Worm (Caenorhabditis elegans): Measurements from ENCODE around the gene C17H11.5.

The C17H11.5 gene

DNA sequence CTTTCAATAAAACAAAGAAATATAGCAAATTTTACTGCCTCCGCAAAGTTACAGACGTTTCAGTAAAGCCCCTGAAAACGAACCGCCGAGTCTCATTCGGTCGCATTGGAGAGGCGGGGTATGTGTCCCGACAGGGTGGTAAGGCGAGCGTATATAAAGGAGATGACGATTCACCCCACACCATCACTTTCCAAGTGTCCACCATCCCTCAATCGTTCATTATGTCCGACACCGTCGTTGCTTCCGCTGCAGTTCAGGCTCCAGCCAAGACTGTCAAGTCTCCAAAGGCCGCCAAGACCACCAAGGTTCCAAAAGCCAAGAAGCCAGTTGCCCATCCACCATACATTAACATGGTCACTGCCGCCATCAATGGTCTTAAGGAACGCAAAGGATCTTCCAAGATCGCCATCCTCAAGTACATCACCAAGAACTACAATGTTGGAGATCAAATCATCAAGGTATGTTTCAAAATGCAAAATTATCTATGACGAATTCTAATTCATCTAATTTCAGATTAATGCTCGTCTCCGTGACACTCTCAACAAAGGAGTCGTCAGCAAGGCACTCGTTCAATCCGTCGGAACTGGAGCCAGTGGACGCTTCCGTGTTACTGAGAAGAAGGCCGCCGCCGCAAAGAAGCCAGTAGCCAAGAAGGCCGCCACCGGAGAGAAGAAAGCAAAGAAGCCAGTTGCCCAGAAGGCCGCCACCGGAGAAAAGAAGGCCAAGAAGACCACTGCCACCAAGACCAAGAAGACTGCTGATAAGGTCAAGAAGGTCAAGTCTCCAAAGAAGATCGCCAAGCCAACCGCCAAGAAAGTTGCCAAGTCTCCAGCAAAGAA, 25.7 kb downstream of the C17H11.5 start, which contains the start of gene hil-3:
TSS of gene hil-3 (plus strand) at position 195 of the 839 bp plus-strand sequence.
- peak; percentile 21 for TF ChIP-seq aly-1 (tag; optimal IDR thresholded peaks at IDR 0.05)
- no peak for TF ChIP-seq ceh-13 (GFP tag; optimal IDR thresholded peaks at IDR 0.05)
- TF ChIP-seq hnd-1 (tag; optimal IDR thresholded peaks at IDR 0.05): no peak
- no peak for TF ChIP-seq hmbx-1 (tag; optimal IDR thresholded peaks at IDR 0.05)
- TF ChIP-seq ets-7 (tag; optimal IDR thresholded peaks at IDR 0.05): no peak
- TF ChIP-seq tbx-11 (GFP tag; IDR thresholded peaks at IDR 0.05): 0 out of 2 replicates have a peak, but pooled peaks have one; percentile 37
- 0 out of 2 replicates have a peak, but pooled peaks have one; percentile 14 for TF ChIP-seq scrt-1 (GFP tag; IDR thresholded peaks at IDR 0.05)
- peak; percentile 54 for TF ChIP-seq hmg-4 (GFP tag; optimal IDR thresholded peaks at IDR 0.05)
- TF ChIP-seq ama-1 (optimal IDR thresholded peaks at IDR 0.05): peak; percentile 97
- 0 out of 2 replicates have a peak, but pooled peaks have one; percentile 19 for TF ChIP-seq tbx-37 (GFP tag; conservative IDR thresholded peaks at IDR 0.05)
- TF ChIP-seq sea-1 (GFP tag; conservative IDR thresholded peaks at IDR 0.05): peak; percentile 81
- TF ChIP-seq pes-1 (GFP tag; IDR thresholded peaks at IDR 0.05): peak; percentile 42; the same call in 1 of the 2 replicates
- peak; percentile 3 for TF ChIP-seq F13C5.2 (tag; optimal IDR thresholded peaks at IDR 0.05)
- TF ChIP-seq tra-4 (tag; optimal IDR thresholded peaks at IDR 0.05): no peak
- peak; percentile 55 for TF ChIP-seq ceh-36 (tag; optimal IDR thresholded peaks at IDR 0.05)
- TF ChIP-seq B0310.2 (tag; optimal IDR thresholded peaks at IDR 0.05): peak; percentile 69
- no peak for TF ChIP-seq flt-1 (GFP tag; IDR thresholded peaks at IDR 0.05)

DNA sequence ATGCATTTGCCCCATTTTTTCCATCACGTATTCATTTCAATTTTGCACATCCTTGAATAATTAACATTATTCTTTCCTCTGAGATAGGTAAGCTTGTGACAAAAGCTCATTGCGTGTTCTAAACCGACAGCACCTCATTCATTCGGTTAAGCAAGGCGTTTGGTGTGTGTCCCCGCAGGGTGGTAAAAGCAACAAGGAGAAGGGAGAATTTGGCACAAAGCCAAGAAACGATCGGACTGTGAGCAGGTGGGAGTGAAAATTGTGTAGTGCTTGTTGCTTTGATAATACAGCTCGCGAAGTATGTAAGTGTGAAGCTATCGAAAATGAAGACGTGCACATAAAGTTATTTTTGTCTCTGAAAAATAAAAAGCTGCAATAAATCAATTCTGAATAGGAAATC, 27.8 kb downstream of the C17H11.5 start:
- TF ChIP-seq hmg-4 (GFP tag; optimal IDR thresholded peaks at IDR 0.05): peak; percentile 73
- TF ChIP-seq pes-1 (GFP tag; IDR thresholded peaks at IDR 0.05): peak; percentile 31; the same call in 1 of the 2 replicates
- TF ChIP-seq ceh-13 (GFP tag; optimal IDR thresholded peaks at IDR 0.05): no peak
- TF ChIP-seq tra-4 (tag; optimal IDR thresholded peaks at IDR 0.05): no peak
- TF ChIP-seq sea-1 (GFP tag; conservative IDR thresholded peaks at IDR 0.05): peak; percentile 65; the same call in 1 of the 2 replicates
- peak; percentile 59; the same call in 1 of the 2 replicates for TF ChIP-seq flt-1 (GFP tag; IDR thresholded peaks at IDR 0.05)
- no peak for TF ChIP-seq F13C5.2 (tag; optimal IDR thresholded peaks at IDR 0.05)

DNA sequence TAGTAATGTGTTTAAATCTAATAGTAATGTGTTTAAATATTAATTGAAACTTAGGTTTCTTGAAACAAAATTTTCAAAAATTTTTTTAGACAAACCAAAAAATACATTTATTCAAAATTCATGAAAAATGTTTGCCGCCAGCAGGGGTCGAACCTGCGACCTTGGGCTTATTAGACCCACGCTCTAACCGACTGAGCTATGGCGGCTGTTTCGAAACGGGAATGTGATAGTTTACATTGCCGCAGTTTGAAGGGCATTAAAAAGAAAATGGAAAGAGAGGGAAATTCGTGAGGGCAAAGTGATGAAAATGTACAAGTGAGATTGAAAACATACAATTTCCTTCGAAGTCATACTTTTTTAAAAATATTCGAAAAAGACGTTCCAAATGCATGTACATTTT, 28.4 kb downstream of the C17H11.5 start:
- TF ChIP-seq ama-1 (optimal IDR thresholded peaks at IDR 0.05) (no peak), scrt-1 (GFP tag; IDR thresholded peaks at IDR 0.05) (no peak), ceh-13 (GFP tag; optimal IDR thresholded peaks at IDR 0.05) (no peak), B0310.2 (tag; optimal IDR thresholded peaks at IDR 0.05) (no peak), hmbx-1 (tag; optimal IDR thresholded peaks at IDR 0.05) (no peak), hmg-4 (GFP tag; optimal IDR thresholded peaks at IDR 0.05) (no peak), ets-7 (tag; optimal IDR thresholded peaks at IDR 0.05) (no peak), flt-1 (GFP tag; IDR thresholded peaks at IDR 0.05) (0 out of 2 replicates have a peak, but pooled peaks have one; percentile 37), F13C5.2 (tag; optimal IDR thresholded peaks at IDR 0.05) (no peak), hnd-1 (tag; optimal IDR thresholded peaks at IDR 0.05) (no peak), ceh-36 (tag; optimal IDR thresholded peaks at IDR 0.05) (no peak), tbx-11 (GFP tag; IDR thresholded peaks at IDR 0.05) (0 out of 2 replicates have a peak, but pooled peaks have one; percentile 27), tra-4 (tag; optimal IDR thresholded peaks at IDR 0.05) (no peak), aly-1 (tag; optimal IDR thresholded peaks at IDR 0.05) (no peak), tbx-37 (GFP tag; conservative IDR thresholded peaks at IDR 0.05) (0 out of 2 replicates have a peak, but pooled peaks have one; percentile 21), pes-1 (GFP tag; IDR thresholded peaks at IDR 0.05) (0 out of 2 replicates have a peak, but pooled peaks have one; percentile 30), sea-1 (GFP tag; conservative IDR thresholded peaks at IDR 0.05) (peak; percentile 45)

DNA sequence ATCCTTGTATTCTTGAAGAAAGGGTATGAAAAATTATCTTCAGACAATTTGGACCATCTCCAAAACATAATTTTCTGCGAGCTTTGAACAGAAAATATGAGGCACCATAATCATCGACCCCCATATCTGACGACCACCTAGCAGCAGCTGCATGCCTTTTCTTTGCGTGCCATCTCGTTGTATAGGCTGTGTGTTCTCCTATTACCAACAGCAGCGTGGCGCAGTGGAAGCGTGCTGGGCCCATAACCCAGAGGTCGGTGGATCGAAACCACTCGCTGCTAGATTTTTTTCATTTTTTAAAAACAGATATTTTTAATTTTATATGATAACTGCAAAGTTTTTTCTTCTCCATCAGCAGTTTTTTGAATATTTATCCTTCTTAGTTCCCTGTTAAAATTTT, 29.0 kb downstream of the C17H11.5 start:
- TF ChIP-seq ets-7 (tag; optimal IDR thresholded peaks at IDR 0.05) (peak; percentile 46), hmg-4 (GFP tag; optimal IDR thresholded peaks at IDR 0.05) (peak; percentile 97), ama-1 (optimal IDR thresholded peaks at IDR 0.05) (no peak), F13C5.2 (tag; optimal IDR thresholded peaks at IDR 0.05) (peak; percentile 78), sea-1 (GFP tag; conservative IDR thresholded peaks at IDR 0.05) (peak; percentile 99), flt-1 (GFP tag; IDR thresholded peaks at IDR 0.05) (peak; percentile 96), tbx-11 (GFP tag; IDR thresholded peaks at IDR 0.05) (peak; percentile 91), aly-1 (tag; optimal IDR thresholded peaks at IDR 0.05) (no peak), scrt-1 (GFP tag; IDR thresholded peaks at IDR 0.05) (peak; percentile 97), tra-4 (tag; optimal IDR thresholded peaks at IDR 0.05) (peak; percentile 68), tbx-37 (GFP tag; conservative IDR thresholded peaks at IDR 0.05) (peak; percentile 94), hnd-1 (tag; optimal IDR thresholded peaks at IDR 0.05) (peak; percentile 46), ceh-13 (GFP tag; optimal IDR thresholded peaks at IDR 0.05) (peak; percentile 83), pes-1 (GFP tag; IDR thresholded peaks at IDR 0.05) (peak; percentile 98), B0310.2 (tag; optimal IDR thresholded peaks at IDR 0.05) (peak; percentile 87), hmbx-1 (tag; optimal IDR thresholded peaks at IDR 0.05) (peak; percentile 71), ceh-36 (tag; optimal IDR thresholded peaks at IDR 0.05) (peak; percentile 93)

- TF ChIP-seq tbx-37 (GFP tag; conservative IDR thresholded peaks at IDR 0.05) (peak; percentile 79), flt-1 (GFP tag; IDR thresholded peaks at IDR 0.05) (peak; percentile 83), tbx-11 (GFP tag; IDR thresholded peaks at IDR 0.05) (peak; percentile 58), pes-1 (GFP tag; IDR thresholded peaks at IDR 0.05) (peak; percentile 81), scrt-1 (GFP tag; IDR thresholded peaks at IDR 0.05) (peak; percentile 61)
These were observed 29.5 kb downstream of the C17H11.5 start for ce11 chrX:8155447-8155877.

DNA sequence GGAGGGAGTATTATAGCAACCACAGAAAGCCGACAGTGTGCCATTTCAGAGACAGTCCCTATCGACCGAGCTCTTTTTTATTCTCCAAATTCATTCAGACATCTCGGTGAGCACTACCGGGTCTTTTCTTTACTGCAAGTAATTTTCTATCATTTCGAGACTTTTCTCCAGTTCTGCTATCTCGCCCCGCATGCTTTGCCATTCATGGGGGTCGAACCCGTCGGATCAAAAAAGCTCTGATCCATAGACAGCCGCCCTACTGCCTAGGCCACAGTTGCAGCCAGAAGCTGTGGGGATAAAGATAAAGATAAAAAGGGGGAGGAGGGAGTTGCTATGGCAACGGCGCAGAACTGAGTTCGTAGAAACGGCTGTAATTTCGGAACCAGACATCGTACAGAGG, 33.5 kb downstream of the C17H11.5 start:
- TF ChIP-seq hmg-4 (GFP tag; optimal IDR thresholded peaks at IDR 0.05) (peak; percentile 43), ets-7 (tag; optimal IDR thresholded peaks at IDR 0.05) (no peak)

- TF ChIP-seq ets-7 (tag; optimal IDR thresholded peaks at IDR 0.05) (no peak), tbx-11 (GFP tag; IDR thresholded peaks at IDR 0.05) (no peak), tra-4 (tag; optimal IDR thresholded peaks at IDR 0.05) (no peak), hmbx-1 (tag; optimal IDR thresholded peaks at IDR 0.05) (no peak)
These were observed 34.3 kb downstream of the C17H11.5 start, which contains the start of gene F22F1.2 for ce11 chrX:8150621-8151020. TSS of gene F22F1.2 (minus strand) at chrX:8150721.
